Fruit fly (Drosophila melanogaster) whole organism, prepupa: Measurements from ENCODE around the gene CG46426.

Source experiments
- CG10631 ChIP-seq: fragments of 200-800 bp; sonication (Bioruptor generic); optimal IDR thresholded peaks from 2 replicates; lab custom pipeline; 2016; ENCODE audit warnings: missing biosample characterization, missing genetic modification characterization
- CG10669 ChIP-seq: fragments of 200-800 bp; sonication (Bioruptor generic); optimal IDR thresholded peaks from 3 replicates; lab custom pipeline; 2018; ENCODE audit warnings: missing biosample characterization, mild to moderate bottlenecking, missing genetic modification characterization, moderate library complexity
- CG16779 ChIP-seq: fragments of 200-800 bp; sonication (Bioruptor generic); optimal IDR thresholded peaks from 3 replicates; lab custom pipeline; 2017; ENCODE audit warnings: missing biosample characterization, mild to moderate bottlenecking, missing genetic modification characterization
- CG32006 ChIP-seq: fragments of 200-800 bp; sonication (Bioruptor generic); optimal IDR thresholded peaks from 3 replicates; lab custom pipeline; 2017; ENCODE audit warnings: missing biosample characterization, mild to moderate bottlenecking, missing genetic modification characterization
- CG3919 ChIP-seq: fragments of 200-800 bp; sonication (Bioruptor generic); optimal IDR thresholded peaks from 3 replicates; lab custom pipeline; 2016; ENCODE audit warnings: missing biosample characterization, missing genetic modification characterization
- CG6792 ChIP-seq: fragments of 200-800 bp; sonication (Bioruptor generic); optimal IDR thresholded peaks from 3 replicates; lab custom pipeline; 2016; ENCODE audit warnings: missing biosample characterization, missing genetic modification characterization
- Gug ChIP-seq: fragments of 200-800 bp; sonication (Bioruptor generic); IDR thresholded peaks from 2 replicates; pipeline ENCODE4 v1.3.6; 2022; ENCODE audit warnings: missing biosample characterization, missing genetic modification characterization
- Lpt ChIP-seq: fragments of 200-800 bp; sonication (Bioruptor generic); optimal IDR thresholded peaks from 3 replicates; lab custom pipeline; 2016; ENCODE audit warnings: missing biosample characterization, missing genetic modification characterization
- Smox ChIP-seq: fragments of 200-800 bp; sonication (Bioruptor generic); optimal IDR thresholded peaks from 3 replicates; lab custom pipeline; 2016; ENCODE audit warnings: missing biosample characterization, missing genetic modification characterization
- Sox102F ChIP-seq: fragments of 200-800 bp; sonication (Bioruptor generic); optimal IDR thresholded peaks from 2 replicates; lab custom pipeline; 2016; ENCODE audit warnings: missing biosample characterization, mild to moderate bottlenecking, missing genetic modification characterization
- svp ChIP-seq: fragments of 200-800 bp; sonication (Bioruptor generic); peaks from one replicate; lab custom pipeline; 2016; ENCODE audit warnings: missing biosample characterization, missing genetic modification characterization

- TF ChIP-seq svp (no peak), Gug (no peak), CG10631 (GFP tag; lab: Kevin White, UChicago) (no peak), Lpt (peak; percentile 47), CG16779 (tag; lab: Kevin White, UChicago) (no peak), Smox (no peak), CG3919 (GFP tag; lab: Kevin White, UChicago) (no peak), Sox102F (GFP tag; lab: Kevin White, UChicago) (no peak), CG6792 (GFP tag; lab: Kevin White, UChicago) (no peak), CG32006 (GFP tag; lab: Kevin White, UChicago) (no peak), CG10669 (GFP tag; lab: Kevin White, UChicago) (no peak)
These were observed 33.7 kb upstream of the CG46426 start, which contains the start of gene crol for dm6 chr2L:11808702-11809583.
